Fruit fly (Drosophila melanogaster): ENCODE results near the gene grp.

Gene grp

dm6 chr2L:16732338-16732892, 52.6 kb downstream of the grp start, which contains the start of gene Nubp1:
Gene Nubp1, plus strand, starts transcription at chr2L:16732550.
- no peak for TF ChIP-seq CG32264 (GFP tag; optimal IDR thresholded peaks at IDR 0.05)
- no peak for TF ChIP-seq Rel (GFP tag; optimal IDR thresholded peaks at IDR 0.05)
- TF ChIP-seq Rel (tag; optimal IDR thresholded peaks at IDR 0.05) = no peak
- TF ChIP-seq psq (GFP tag; optimal IDR thresholded peaks at IDR 0.05) = no peak
- no peak for TF ChIP-seq HLH106 (tag; optimal IDR thresholded peaks at IDR 0.05)
- TF ChIP-seq dl (GFP tag; optimal IDR thresholded peaks at IDR 0.05; ENCODE audit: insufficient read depth in 1 of 2, partially characterized antibody in 2 of 2) = no peak
- no peak for TF ChIP-seq OdsH (GFP tag; optimal IDR thresholded peaks at IDR 0.05)
- no peak for TF ChIP-seq jim (GFP tag; optimal IDR thresholded peaks at IDR 0.05)
- no peak for TF ChIP-seq Abd-B (GFP tag; optimal IDR thresholded peaks at IDR 0.05)
- no peak for TF ChIP-seq Myc (optimal IDR thresholded peaks at IDR 0.05)
- TF ChIP-seq CrebA (GFP tag; optimal IDR thresholded peaks at IDR 0.05; ENCODE audit: borderline replicate concordance) = no peak
- no peak for TF ChIP-seq sage (GFP tag; optimal IDR thresholded peaks at IDR 0.05)
- TF ChIP-seq Hnf4 (GFP tag; optimal IDR thresholded peaks at IDR 0.05) = no peak
- no peak for TF ChIP-seq br (GFP tag; optimal IDR thresholded peaks at IDR 0.05)
- no peak for TF ChIP-seq ey (GFP tag; optimal IDR thresholded peaks at IDR 0.05)
- no peak for TF ChIP-seq fru (GFP tag; optimal IDR thresholded peaks at IDR 0.05)
- TF ChIP-seq tai (GFP tag; optimal IDR thresholded peaks at IDR 0.05) = no peak
- TF ChIP-seq rgr (GFP tag; optimal IDR thresholded peaks at IDR 0.05) = no peak
- no peak for TF ChIP-seq lola (GFP tag; optimal IDR thresholded peaks at IDR 0.05)

DNA sequence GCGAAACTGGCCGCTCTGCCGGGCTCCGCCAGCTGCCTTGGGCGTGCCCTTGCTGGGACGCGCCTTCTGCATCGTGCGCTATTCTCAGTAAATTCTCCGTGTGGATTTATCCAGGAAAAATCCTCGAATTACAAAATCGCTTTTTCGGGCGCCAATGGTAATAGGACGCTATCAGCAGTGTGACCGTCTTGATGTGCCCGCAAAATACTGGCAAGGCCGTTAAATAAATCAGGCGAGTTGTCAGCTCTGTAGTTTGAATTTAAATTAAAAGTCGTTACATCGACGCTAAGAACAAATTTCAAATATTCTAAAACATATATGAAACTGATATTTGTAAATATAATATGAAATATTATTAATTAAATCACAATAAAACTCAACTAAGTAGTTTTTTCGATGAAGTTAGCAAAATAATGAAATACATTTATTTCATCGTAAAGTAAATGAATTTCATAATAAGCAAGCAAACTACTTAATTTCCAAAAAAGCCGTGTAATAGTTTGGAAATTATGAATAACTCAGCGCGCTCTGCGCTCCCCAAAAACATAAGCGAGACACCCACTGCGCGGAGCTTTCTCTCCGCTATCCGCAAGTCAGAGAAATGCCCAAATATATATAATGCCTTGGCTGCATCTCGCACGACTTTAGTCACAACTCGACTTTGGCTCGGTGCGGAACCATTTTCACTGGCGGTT, 58.5 kb downstream of the grp start, which contains the start of the genes glu and ChLD3:
glu (minus strand) TSS at position 183 of the 695 bp plus-strand sequence.
ChLD3 (plus strand) TSS at position 645 of the 695 bp plus-strand sequence.
- no peak for TF ChIP-seq dmrt93B (GFP tag; optimal IDR thresholded peaks at IDR 0.05)
- TF ChIP-seq dsf (GFP tag; optimal IDR thresholded peaks at IDR 0.05; ENCODE audit: borderline replicate concordance) = no peak
- no peak for TF ChIP-seq psq (GFP tag; optimal IDR thresholded peaks at IDR 0.05)
- no peak for TF ChIP-seq Hr83 (GFP tag; optimal IDR thresholded peaks at IDR 0.05; ENCODE audit: poor library complexity, severe bottlenecking)
- TF ChIP-seq lola (GFP tag; optimal IDR thresholded peaks at IDR 0.05) = no peak
- no peak for TF ChIP-seq rgr (GFP tag; optimal IDR thresholded peaks at IDR 0.05)
- no peak for TF ChIP-seq Jra (GFP tag; optimal IDR thresholded peaks at IDR 0.05)
- TF ChIP-seq Mio (GFP tag; optimal IDR thresholded peaks at IDR 0.05) = no peak
- TF ChIP-seq h (GFP tag; optimal IDR thresholded peaks at IDR 0.05) = no peak
- TF ChIP-seq brk (GFP tag; optimal IDR thresholded peaks at IDR 0.05) = no peak
- TF ChIP-seq Hnf4 (GFP tag; optimal IDR thresholded peaks at IDR 0.05) = no peak
- TF ChIP-seq OdsH (GFP tag; optimal IDR thresholded peaks at IDR 0.05) = no peak
- no peak for TF ChIP-seq ey (GFP tag; optimal IDR thresholded peaks at IDR 0.05)
- no peak for TF ChIP-seq Sp1 (GFP tag; optimal IDR thresholded peaks at IDR 0.05)

- no peak for TF ChIP-seq Dif (GFP tag; optimal IDR thresholded peaks at IDR 0.05; ENCODE audit: partially characterized antibody)
- no peak for TF ChIP-seq Myc (optimal IDR thresholded peaks at IDR 0.05)
- TF ChIP-seq ey (GFP tag; optimal IDR thresholded peaks at IDR 0.05) = no peak
- TF ChIP-seq CrebA (GFP tag; optimal IDR thresholded peaks at IDR 0.05; ENCODE audit: borderline replicate concordance) = no peak
- no peak for TF ChIP-seq Mio (GFP tag; optimal IDR thresholded peaks at IDR 0.05)
- no peak for TF ChIP-seq h (GFP tag; optimal IDR thresholded peaks at IDR 0.05)
- TF ChIP-seq Sp1 (GFP tag; optimal IDR thresholded peaks at IDR 0.05) = no peak
- no peak for TF ChIP-seq usp (GFP tag; optimal IDR thresholded peaks at IDR 0.05)
- no peak for TF ChIP-seq Vsx2 (GFP tag; optimal IDR thresholded peaks at IDR 0.05; ENCODE audit: partially characterized antibody)
- TF ChIP-seq jim (GFP tag; optimal IDR thresholded peaks at IDR 0.05) = no peak
- no peak for TF ChIP-seq Rel (GFP tag; optimal IDR thresholded peaks at IDR 0.05)
- TF ChIP-seq Rel (tag; optimal IDR thresholded peaks at IDR 0.05) = no peak
- no peak for TF ChIP-seq tai (GFP tag; optimal IDR thresholded peaks at IDR 0.05)
- no peak for TF ChIP-seq Abd-B (GFP tag; optimal IDR thresholded peaks at IDR 0.05)
- no peak for TF ChIP-seq pan (optimal IDR thresholded peaks at IDR 0.05)
These were observed 63.4 kb downstream of the grp start, which contains the start of the genes LSm7 and BuGZ for dm6 chr2L:16743055-16743805. Gene LSm7, minus strand, starts transcription at chr2L:16743100. Gene BuGZ, plus strand, starts transcription at chr2L:16743405.
